Fruit fly (Drosophila melanogaster): Measurements from ENCODE around the gene CG5194.
A peak's percentile ranks its signal among the peaks of the same experiment; 100 is the strongest.

Gene CG5194

DNA sequence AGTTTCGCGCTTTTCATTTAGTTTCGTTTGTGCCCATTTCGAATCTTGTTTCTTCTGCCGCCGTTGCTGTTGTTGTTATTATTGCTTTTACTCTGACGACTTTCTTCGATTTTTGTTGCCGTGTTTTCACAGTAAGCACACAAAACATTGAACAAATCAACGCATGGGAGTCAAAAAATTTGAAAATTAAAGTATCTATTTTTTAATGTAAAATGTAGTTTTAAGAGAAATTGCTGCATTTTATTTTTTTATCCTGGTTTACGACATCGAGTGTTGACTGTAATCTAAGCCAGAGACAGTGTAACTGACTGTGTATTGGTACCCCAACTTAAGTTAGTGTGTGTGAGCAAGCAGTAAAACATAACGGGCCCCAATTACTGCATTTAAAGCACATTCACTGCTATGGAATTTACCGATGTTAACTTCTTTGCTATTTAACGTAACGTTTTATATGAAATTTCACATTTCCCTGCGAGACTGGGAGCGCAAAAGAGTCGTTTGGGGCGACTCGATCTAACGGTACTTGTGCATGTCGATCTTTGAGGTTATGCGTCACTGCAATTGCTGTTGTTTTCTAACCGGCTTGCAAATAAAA is 13.4 kb downstream of the CG5194 start (continued):
- TF ChIP-seq CG11247 (GFP tag; IDR thresholded peaks at IDR 0.05) (peak; percentile 49; the same call in 1 of the 2 replicates), inv (GFP tag; IDR thresholded peaks at IDR 0.05; ENCODE audit: partially characterized antibody) (no peak), Gug (GFP tag; IDR thresholded peaks at IDR 0.05) (peak; percentile 55; the same call in 2 of the 4 replicates), yki (optimal IDR thresholded peaks at IDR 0.05) (no peak), psq (GFP tag; optimal IDR thresholded peaks at IDR 0.05) (no peak), Hsf (GFP tag; optimal IDR thresholded peaks at IDR 0.05) (peak; percentile 58), CkIIα-i1 (GFP tag; IDR thresholded peaks at IDR 0.05) (no peak), CG11695 (GFP tag; IDR thresholded peaks at IDR 0.05) (0 out of 3 replicates have a peak, but pooled peaks have one; percentile 35), CG1602 (GFP tag; optimal IDR thresholded peaks at IDR 0.05) (peak; percentile 63), CG14965 (GFP tag; optimal IDR thresholded peaks at IDR 0.05; ENCODE audit: borderline replicate concordance) (no peak), stwl (tag; optimal IDR thresholded peaks at IDR 0.05) (no peak), Lpt (GFP tag; optimal IDR thresholded peaks at IDR 0.05) (no peak), CG13624 (GFP tag; optimal IDR thresholded peaks at IDR 0.05) (peak; percentile 19), CG12769 (tag; optimal IDR thresholded peaks at IDR 0.05) (no peak), CG32772 (GFP tag; IDR thresholded peaks at IDR 0.05) (peak; percentile 77), Rfx (GFP tag; IDR thresholded peaks at IDR 0.05) (peak; percentile 58), Awh (GFP tag; IDR thresholded peaks at IDR 0.05) (no peak), ken (GFP tag; IDR thresholded peaks at IDR 0.05) (peak; percentile 82; the same call in 2 of the 3 replicates), gem (tag; optimal IDR thresholded peaks at IDR 0.05) (no peak), Elba2 (GFP tag; optimal IDR thresholded peaks at IDR 0.05) (no peak), CG10543 (GFP tag; optimal IDR thresholded peaks at IDR 0.05) (no peak), tgo (GFP tag; IDR thresholded peaks at IDR 0.05) (peak; percentile 61; the same call in 2 of the 3 replicates), CG4820 (GFP tag; optimal IDR thresholded peaks at IDR 0.05) (peak; percentile 30), esg (GFP tag; conservative IDR thresholded peaks at IDR 0.05) (peak; percentile 50), CG18011 (GFP tag; optimal IDR thresholded peaks at IDR 0.05) (no peak), CG4282 (GFP tag; optimal IDR thresholded peaks at IDR 0.05) (no peak), CG1792 (GFP tag; optimal IDR thresholded peaks at IDR 0.05) (no peak), CG11723 (GFP tag; optimal IDR thresholded peaks at IDR 0.05) (no peak), mam (GFP tag; optimal IDR thresholded peaks at IDR 0.05) (peak; percentile 28), CG8944 (GFP tag; optimal IDR thresholded peaks at IDR 0.05) (peak; percentile 21), TFAM (GFP tag; optimal IDR thresholded peaks at IDR 0.05) (no peak), Chrac-16 (GFP tag; optimal IDR thresholded peaks at IDR 0.05) (peak; percentile 63), zen2 (GFP tag; IDR thresholded peaks at IDR 0.05; ENCODE audit: partially characterized antibody) (no peak), CG7786 (GFP tag; optimal IDR thresholded peaks at IDR 0.05) (peak; percentile 32), btn (GFP tag; optimal IDR thresholded peaks at IDR 0.05) (no peak), BEAF-32 (GFP tag; optimal IDR thresholded peaks at IDR 0.05) (no peak), vvl (GFP tag; IDR thresholded peaks at IDR 0.05) (peak; percentile 84), CG17359 (tag; optimal IDR thresholded peaks at IDR 0.05) (peak; percentile 84), eve (GFP tag; optimal IDR thresholded peaks at IDR 0.05) (no peak), jumu (GFP tag; optimal IDR thresholded peaks at IDR 0.05) (peak; percentile 36), CG10366 (GFP tag; IDR thresholded peaks at IDR 0.05) (peak; percentile 65), Lhr (GFP tag; optimal IDR thresholded peaks at IDR 0.05) (peak; percentile 0), CG14014 (GFP tag; IDR thresholded peaks at IDR 0.05) (peak; percentile 72), lola (GFP tag; optimal IDR thresholded peaks at IDR 0.05) (peak in 1 of 3 experiments; percentile 37), CG6175 (GFP tag; IDR thresholded peaks at IDR 0.05) (no peak), ind (GFP tag; optimal IDR thresholded peaks at IDR 0.05) (peak; percentile 68), pzg (GFP tag; optimal IDR thresholded peaks at IDR 0.05) (no peak), sim (GFP tag; IDR thresholded peaks at IDR 0.05) (0 out of 2 replicates have a peak, but pooled peaks have one; percentile 30), CG7357 (GFP tag; IDR thresholded peaks at IDR 0.05) (peak; percentile 48; the same call in 1 of the 3 replicates), dati (GFP tag; IDR thresholded peaks at IDR 0.05) (0 out of 2 replicates have a peak, but pooled peaks have one; percentile 3), Antp (GFP tag; optimal IDR thresholded peaks at IDR 0.05) (peak; percentile 20)

All from whole organism, embryonic.